Fruit fly (Drosophila melanogaster) whole organism, embryonic: Measurements from ENCODE around the gene CG11670.

Experiments
- Atf-2 ChIP-seq: fragments of 200-800 bp; sonication (Bioruptor generic); optimal IDR thresholded peaks from 2 replicates; lab custom pipeline; 2016; ENCODE audit warnings: missing biosample characterization, missing genetic modification characterization
- Blimp-1 ChIP-seq: fragments of 200-800 bp; sonication (Bioruptor generic); optimal IDR thresholded peaks from 3 replicates; lab custom pipeline; 2018; ENCODE audit warnings: missing biosample characterization, missing genetic modification characterization, mild to moderate bottlenecking, moderate library complexity, missing genetic modification reagents
- CG10267 ChIP-seq: fragments of 200-800 bp; sonication (Bioruptor generic); optimal IDR thresholded peaks from 2 replicates; lab custom pipeline; 2018; ENCODE audit warnings: missing biosample characterization, mild to moderate bottlenecking, missing genetic modification characterization, moderate library complexity
- CG10543 ChIP-seq: fragments of 200-800 bp; sonication (Bioruptor generic); optimal IDR thresholded peaks from 3 replicates; lab custom pipeline; 2017; ENCODE audit warnings: missing biosample characterization, mild to moderate bottlenecking, missing genetic modification characterization, moderate library complexity
- CG11398 ChIP-seq: fragments of 200-800 bp; sonication (Bioruptor generic); optimal IDR thresholded peaks from 2 replicates; lab custom pipeline; 2016; ENCODE audit warnings: missing biosample characterization, missing genetic modification characterization
- CG12071 ChIP-seq: fragments of 200-800 bp; sonication (Bioruptor generic); optimal IDR thresholded peaks from 3 replicates; lab custom pipeline; 2018; ENCODE audit warnings: missing biosample characterization, mild to moderate bottlenecking, missing genetic modification characterization
- CG12155 ChIP-seq: fragments of 200-800 bp; sonication (Bioruptor generic); optimal IDR thresholded peaks from 3 replicates; lab custom pipeline; 2016; ENCODE audit warnings: missing biosample characterization, missing genetic modification characterization
- CG12659 ChIP-seq: fragments of 200-800 bp; sonication (Bioruptor generic); optimal IDR thresholded peaks from 3 replicates; lab custom pipeline; 2017; ENCODE audit warnings: mild to moderate bottlenecking, missing biosample characterization, missing genetic modification reagents, missing genetic modification characterization
- CG13287 ChIP-seq: fragments of 200-800 bp; sonication (Bioruptor generic); IDR thresholded peaks from 2 replicates; pipeline ENCODE4 v1.3.6; 2022; ENCODE audit warnings: missing biosample characterization, missing genetic modification characterization; ENCODE audit not compliant: partially characterized antibody
- CG15073 ChIP-seq: fragments of 200-800 bp; sonication (Bioruptor generic); optimal IDR thresholded peaks from 2 replicates; lab custom pipeline; 2016; ENCODE audit warnings: missing biosample characterization, missing genetic modification characterization
- CG15479 ChIP-seq: fragments of 200-800 bp; sonication (Bioruptor generic); optimal IDR thresholded peaks from 3 replicates; lab custom pipeline; 2019; ENCODE audit warnings: missing biosample characterization, mild to moderate bottlenecking, missing genetic modification characterization, moderate library complexity
- CG16813 ChIP-seq: fragments of 200-800 bp; sonication (Bioruptor generic); IDR thresholded peaks from 3 replicates; pipeline ENCODE4 v1.3.6; 2022; ENCODE audit warnings: missing biosample characterization, missing genetic modification characterization; ENCODE audit not compliant: partially characterized antibody
- CG16863 ChIP-seq: fragments of 200-800 bp; sonication (Bioruptor generic); optimal IDR thresholded peaks from 3 replicates; lab custom pipeline; 2016; ENCODE audit warnings: missing biosample characterization, missing genetic modification characterization
- CG18599 ChIP-seq: fragments of 200-800 bp; sonication (Bioruptor generic); optimal IDR thresholded peaks from 3 replicates; lab custom pipeline; 2017; ENCODE audit warnings: missing biosample characterization, missing genetic modification characterization, mild to moderate bottlenecking, moderate library complexity, missing genetic modification reagents
- CG2678 ChIP-seq: fragments of 200-800 bp; sonication (Bioruptor generic); optimal IDR thresholded peaks from 3 replicates; lab custom pipeline; 2019; ENCODE audit warnings: missing biosample characterization, mild to moderate bottlenecking, missing genetic modification characterization, moderate library complexity
- CG43689 ChIP-seq: fragments of 200-800 bp; sonication (Bioruptor generic); IDR thresholded peaks from 2 replicates; pipeline ENCODE4 v1.3.6; 2022; ENCODE audit warnings: missing biosample characterization, missing genetic modification characterization
- CG6654 ChIP-seq: fragments of 200-800 bp; sonication (Bioruptor generic); optimal IDR thresholded peaks from 2 replicates; lab custom pipeline; 2017; ENCODE audit warnings: missing biosample characterization, mild to moderate bottlenecking, missing genetic modification characterization
- CG6765 ChIP-seq: fragments of 200-800 bp; sonication (Bioruptor generic); optimal IDR thresholded peaks from 3 replicates; lab custom pipeline; 2017; ENCODE audit warnings: missing biosample characterization, mild to moderate bottlenecking, missing genetic modification characterization
- CG8924 ChIP-seq: fragments of 200-800 bp; optimal IDR thresholded peaks from 3 replicates; lab custom pipeline; 2019; ENCODE audit warnings: missing biosample characterization, mild to moderate bottlenecking, missing genetic modification characterization, moderate library complexity
- CG9797 ChIP-seq: fragments of 200-800 bp; sonication (Bioruptor generic); optimal IDR thresholded peaks from 3 replicates; lab custom pipeline; 2018; ENCODE audit warnings: missing biosample characterization, mild to moderate bottlenecking, missing genetic modification characterization
- CHES-1-like ChIP-seq: fragments of 200-800 bp; sonication (Bioruptor generic); optimal IDR thresholded peaks from 2 replicates; lab custom pipeline; 2016; ENCODE audit warnings: missing biosample characterization, missing genetic modification characterization
- CoRest ChIP-seq: fragments of 200-800 bp; sonication (Bioruptor generic); optimal IDR thresholded peaks from 3 replicates; lab custom pipeline; 2018; ENCODE audit warnings: missing biosample characterization, mild to moderate bottlenecking, missing genetic modification characterization, moderate library complexity
- Ets65A ChIP-seq: fragments of 200-800 bp; sonication (Bioruptor generic); peaks from one replicate; lab custom pipeline; 2016; ENCODE audit warnings: missing biosample characterization, missing genetic modification characterization
- Hand ChIP-seq: fragments of 200-800 bp; sonication (Bioruptor generic); optimal IDR thresholded peaks from 2 replicates; lab custom pipeline; 2017; ENCODE audit warnings: mild to moderate bottlenecking, missing biosample characterization, missing genetic modification reagents, missing genetic modification characterization
- Meics ChIP-seq: fragments of 200-800 bp; sonication (Bioruptor generic); optimal IDR thresholded peaks from 2 replicates; lab custom pipeline; 2017; ENCODE audit warnings: missing biosample characterization, mild to moderate bottlenecking, missing genetic modification characterization
- Mes4 ChIP-seq: fragments of 200-800 bp; sonication (Bioruptor generic); optimal IDR thresholded peaks from 2 replicates; lab custom pipeline; 2016; ENCODE audit warnings: missing biosample characterization, missing genetic modification characterization
- NfI ChIP-seq: fragments of 200-800 bp; sonication (Bioruptor generic); optimal IDR thresholded peaks from 3 replicates; lab custom pipeline; 2018; ENCODE audit warnings: missing biosample characterization, mild to moderate bottlenecking, missing genetic modification characterization, moderate library complexity
- Six4 ChIP-seq: fragments of 200-800 bp; sonication (Bioruptor generic); optimal IDR thresholded peaks from 2 replicates; lab custom pipeline; 2016; ENCODE audit warnings: missing biosample characterization, missing genetic modification characterization
- Sry-δ ChIP-seq: fragments of 200-800 bp; sonication (Bioruptor generic); optimal IDR thresholded peaks from 2 replicates; lab custom pipeline; 2016; ENCODE audit warnings: missing biosample characterization, missing genetic modification characterization
- Stat92E ChIP-seq, 3 experiments: fragments of >200 bp in 2 of 3; fragments of 200-800 bp in 1 of 3; sonication (Bioruptor generic) in 1 of 3; optimal IDR thresholded peaks; 2 replicates each; lab custom pipeline; 2017 to 2019; ENCODE audit warnings: missing biosample characterization in 3 of 3, missing genetic modification characterization in 3 of 3, mild to moderate bottlenecking in 1 of 3, moderate library complexity in 1 of 3
- Xrp1 ChIP-seq: fragments of 200-800 bp; sonication (Bioruptor generic); IDR thresholded peaks from 2 replicates; pipeline ENCODE4 v1.3.6; 2022; ENCODE audit warnings: missing biosample characterization, missing genetic modification characterization
- cad ChIP-seq: fragments of >200 bp; optimal IDR thresholded peaks from 2 replicates; lab custom pipeline; 2017; ENCODE audit warnings: missing biosample characterization, missing genetic modification characterization
- danr ChIP-seq: fragments of 200-800 bp; sonication (Bioruptor generic); IDR thresholded peaks from 2 replicates; pipeline ENCODE4 v1.3.6; 2022; ENCODE audit warnings: missing biosample characterization, missing genetic modification characterization
- dysf ChIP-seq: fragments of 200-800 bp; sonication (Bioruptor generic); IDR thresholded peaks from 3 replicates; pipeline ENCODE4 v1.3.6; 2022; ENCODE audit warnings: missing biosample characterization, missing genetic modification characterization
- en ChIP-seq: fragments of 200-800 bp; sonication (Bioruptor generic); optimal IDR thresholded peaks from 2 replicates; lab custom pipeline; 2016; ENCODE audit warnings: missing biosample characterization, missing genetic modification characterization
- gsb-n ChIP-seq: fragments of 200-800 bp; sonication (Bioruptor generic); optimal IDR thresholded peaks from 3 replicates; lab custom pipeline; 2018; ENCODE audit warnings: missing biosample characterization, mild to moderate bottlenecking, missing genetic modification characterization
- hkb ChIP-seq, 2 experiments: fragments of 200-800 bp in 1 of 2; fragments of >200 bp in 1 of 2; sonication (Bioruptor generic) in 1 of 2; IDR thresholded peaks in 1 of 2; optimal IDR thresholded peaks in 1 of 2; 2 replicates each; pipeline versions ENCODE4 v1.3.6 to Lab custom; 2017 to 2022; ENCODE audit warnings: missing biosample characterization in 1 of 2, missing genetic modification characterization in 1 of 2
- kni ChIP-seq: fragments of 200-800 bp; sonication (Bioruptor generic); optimal IDR thresholded peaks from 3 replicates; lab custom pipeline; 2017; ENCODE audit warnings: mild to moderate bottlenecking, missing biosample characterization, missing genetic modification reagents, missing genetic modification characterization
- mld ChIP-seq: fragments of 200-800 bp; sonication (Bioruptor generic); IDR thresholded peaks from 3 replicates; pipeline ENCODE4 v1.3.6; 2022; ENCODE audit warnings: missing biosample characterization, missing genetic modification characterization; ENCODE audit not compliant: partially characterized antibody
- nerfin-1 ChIP-seq: fragments of 200-800 bp; sonication (Bioruptor generic); optimal IDR thresholded peaks from 3 replicates; lab custom pipeline; 2019; ENCODE audit warnings: missing biosample characterization, mild to moderate bottlenecking, missing genetic modification characterization, moderate library complexity
- pita ChIP-seq: fragments of 200-800 bp; sonication (Bioruptor generic); optimal IDR thresholded peaks from 2 replicates; lab custom pipeline; 2017; ENCODE audit warnings: missing biosample characterization, mild to moderate bottlenecking, missing genetic modification characterization
- pzg ChIP-seq: fragments of 200-800 bp; sonication (Bioruptor generic); optimal IDR thresholded peaks from 3 replicates; lab custom pipeline; 2018; ENCODE audit warnings: missing biosample characterization, mild to moderate bottlenecking, missing genetic modification characterization, moderate library complexity
- ranshi ChIP-seq: fragments of 200-800 bp; sonication (Bioruptor generic); IDR thresholded peaks from 2 replicates; pipeline ENCODE4 v1.3.6; 2022; ENCODE audit warnings: missing biosample characterization, missing genetic modification characterization
- sna ChIP-seq: fragments of 200-800 bp; sonication (Bioruptor generic); IDR thresholded peaks from 2 replicates; pipeline ENCODE4 v1.3.6; 2022; ENCODE audit warnings: missing biosample characterization, missing genetic modification characterization; ENCODE audit not compliant: partially characterized antibody
- tna ChIP-seq: fragments of 200-800 bp; sonication (Bioruptor generic); IDR thresholded peaks from 2 replicates; pipeline ENCODE4 v1.3.6; 2022; ENCODE audit warnings: missing biosample characterization, missing genetic modification characterization; ENCODE audit not compliant: partially characterized antibody
- z ChIP-seq: fragments of 200-800 bp; sonication (Bioruptor generic); IDR thresholded peaks from 3 replicates; pipeline ENCODE4 v1.3.6; 2022; ENCODE audit warnings: missing biosample characterization, missing genetic modification characterization

The CG11670 gene

dm6 chr3R:13018284-13018900 lies 23.5 kb upstream of the CG11670 start (continued):
- no peak for TF ChIP-seq danr
- no peak for TF ChIP-seq CG6765 (GFP tag; lab: Kevin White, UChicago)
- TF ChIP-seq CG15479 (GFP tag; lab: Kevin White, UChicago) = peak; percentile 35
- no peak for TF ChIP-seq CoRest
- TF ChIP-seq pzg = no peak
- no peak for TF ChIP-seq Blimp-1 (GFP tag; lab: Kevin White, UChicago)
- TF ChIP-seq CG10543 (GFP tag; lab: Kevin White, UChicago) = peak; percentile 69
- no peak for TF ChIP-seq mld (GFP tag; lab: Robert Waterston, UW)
- no peak for TF ChIP-seq ranshi (GFP tag; lab: Robert Waterston, UW)
- no peak for TF ChIP-seq CG12071 (GFP tag; lab: Kevin White, UChicago)
- no peak for TF ChIP-seq gsb-n (tag; lab: Kevin White, UChicago)
- no peak for TF ChIP-seq hkb (optimal IDR thresholded peaks at IDR 0.05; lab: Kevin White, UChicago)
- TF ChIP-seq hkb (GFP tag; IDR thresholded peaks at IDR 0.05; lab: Robert Waterston, UW) = 0 out of 2 replicates have a peak, but pooled peaks have one; percentile 24
- no peak for TF ChIP-seq CG8924
- TF ChIP-seq CG16813 (GFP tag; lab: Robert Waterston, UW) = no peak
- TF ChIP-seq NfI (GFP tag; lab: Kevin White, UChicago) = no peak
- TF ChIP-seq CG12659 (GFP tag; lab: Kevin White, UChicago) = no peak
- no peak for TF ChIP-seq CG18599
- TF ChIP-seq CG43689 (GFP tag; lab: Robert Waterston, UW) = no peak

dm6 chr3R:13018995-13019394 lies 22.9 kb upstream of the CG11670 start:
- no peak for TF ChIP-seq Six4 (GFP tag; lab: Kevin White, UChicago)
- TF ChIP-seq sna = no peak
- TF ChIP-seq Hand (GFP tag; lab: Kevin White, UChicago) = no peak
- TF ChIP-seq CG6654 (GFP tag; lab: Kevin White, UChicago) = no peak
- TF ChIP-seq CG16863 (GFP tag; lab: Kevin White, UChicago) = no peak
- no peak for TF ChIP-seq CG2678
- no peak for TF ChIP-seq CG13287 (GFP tag; lab: Robert Waterston, UW)
- TF ChIP-seq CHES-1-like (GFP tag; lab: Kevin White, UChicago) = no peak
- no peak for TF ChIP-seq cad (GFP tag; lab: Kevin White, UChicago)
- TF ChIP-seq Meics (GFP tag; lab: Kevin White, UChicago) = no peak
- TF ChIP-seq CG9797 (GFP tag; lab: Kevin White, UChicago) = no peak
- TF ChIP-seq z (GFP tag; lab: Robert Waterston, UW) = no peak
- TF ChIP-seq Sry-δ = no peak
- TF ChIP-seq CG15073 (GFP tag; lab: Kevin White, UChicago) = no peak
- TF ChIP-seq CG10267 (tag; lab: Kevin White, UChicago) = no peak
- TF ChIP-seq Atf-2 (GFP tag; lab: Kevin White, UChicago) = no peak

dm6 chr3R:13030257-13031173 lies 11.3 kb upstream of the CG11670 start, which contains the start of the genes CG46281 and CG46280:
Gene CG46281, minus strand, starts transcription at chr3R:13030307.
Gene CG46280, minus strand, starts transcription at chr3R:13030659.
- no peak for TF ChIP-seq CG11398 (GFP tag; lab: Kevin White, UChicago)
- no peak for TF ChIP-seq kni
- no peak for TF ChIP-seq dysf (GFP tag; lab: Robert Waterston, UW)
- TF ChIP-seq nerfin-1 (tag; lab: Kevin White, UChicago) = peak; percentile 43
- no peak for TF ChIP-seq CG12155 (GFP tag; lab: Kevin White, UChicago)
- no peak for TF ChIP-seq en (GFP tag; lab: Kevin White, UChicago)
- TF ChIP-seq Mes4 (GFP tag; lab: Kevin White, UChicago) = no peak
- no peak for TF ChIP-seq pita (GFP tag; lab: Kevin White, UChicago)
- TF ChIP-seq Stat92E (GFP tag; optimal IDR thresholded peaks at IDR 0.05; lab: Kevin White, UChicago) = no peak
- no peak for TF ChIP-seq tna (GFP tag; lab: Robert Waterston, UW)
- no peak for TF ChIP-seq Xrp1 (GFP tag; lab: Robert Waterston, UW)
- TF ChIP-seq Ets65A (GFP tag; lab: Kevin White, UChicago) = peak; percentile 55
